Fruit fly (Drosophila melanogaster): ENCODE results near the gene CG15478.

CG15478 gene

dm6 chrX:7678824-7679223, 38.9 kb downstream of the CG15478 start (continued):
- TF ChIP-seq Ets97D (GFP tag; optimal IDR thresholded peaks at IDR 0.05) (peak; percentile 69), ssp (GFP tag; IDR thresholded peaks at IDR 0.05) (no peak), B-H2 (GFP tag; optimal IDR thresholded peaks at IDR 0.05) (peak; percentile 1), MESR4 (GFP tag; optimal IDR thresholded peaks at IDR 0.05) (no peak), sug (tag; optimal IDR thresholded peaks at IDR 0.05) (peak; percentile 13), esg (GFP tag; conservative IDR thresholded peaks at IDR 0.05) (no peak)

- TF ChIP-seq stwl (tag; optimal IDR thresholded peaks at IDR 0.05), result peak; percentile 10
- TF ChIP-seq CG18011 (GFP tag; optimal IDR thresholded peaks at IDR 0.05), result peak; percentile 20
- TF ChIP-seq gcm2 (GFP tag; optimal IDR thresholded peaks at IDR 0.05), result no peak
- peak; percentile 7 for TF ChIP-seq Kr (GFP tag; optimal IDR thresholded peaks at IDR 0.05)
- peak; percentile 55 for TF ChIP-seq CTCF (GFP tag; optimal IDR thresholded peaks at IDR 0.05)
- TF ChIP-seq nom (GFP tag; optimal IDR thresholded peaks at IDR 0.05), result peak; percentile 31
- TF ChIP-seq Ets97D (GFP tag; optimal IDR thresholded peaks at IDR 0.05), result peak; percentile 56
- no peak for TF ChIP-seq CG1647 (GFP tag; optimal IDR thresholded peaks at IDR 0.05)
These were observed 40.9 kb downstream of the CG15478 start for dm6 chrX:7676873-7677272.

dm6 chrX:7666613-7667202, 51.0 kb downstream of the CG15478 start:
- TF ChIP-seq vnd (GFP tag; IDR thresholded peaks at IDR 0.05; ENCODE audit: partially characterized antibody) (0 out of 3 replicates have a peak, but pooled peaks have one; percentile 21), CG7963 (GFP tag; IDR thresholded peaks at IDR 0.05; ENCODE audit: partially characterized antibody) (no peak), Atf-2 (GFP tag; optimal IDR thresholded peaks at IDR 0.05) (no peak), CG17361 (GFP tag; IDR thresholded peaks at IDR 0.05) (no peak), Rx (GFP tag; IDR thresholded peaks at IDR 0.05) (0 out of 2 replicates have a peak, but pooled peaks have one; percentile 31), D (optimal IDR thresholded peaks at IDR 0.05) (no peak), D (GFP tag; optimal IDR thresholded peaks at IDR 0.05) (no peak), dan (GFP tag; IDR thresholded peaks at IDR 0.05) (no peak), CrebB (tag; optimal IDR thresholded peaks at IDR 0.05) (no peak), CG15601 (tag; optimal IDR thresholded peaks at IDR 0.05) (no peak), gcm2 (GFP tag; optimal IDR thresholded peaks at IDR 0.05) (no peak), h (optimal IDR thresholded peaks at IDR 0.05) (no peak), knrl (GFP tag; IDR thresholded peaks at IDR 0.05; ENCODE audit: partially characterized antibody) (no peak), CG12942 (GFP tag; optimal IDR thresholded peaks at IDR 0.05) (no peak), PHDP (tag; optimal IDR thresholded peaks at IDR 0.05) (no peak), Atf3 (GFP tag; optimal IDR thresholded peaks at IDR 0.05) (no peak), hbn (GFP tag; IDR thresholded peaks at IDR 0.05; ENCODE audit: partially characterized antibody) (no peak), CG18764 (GFP tag; optimal IDR thresholded peaks at IDR 0.05) (no peak), HHEX (GFP tag; optimal IDR thresholded peaks at IDR 0.05) (no peak), CG10267 (tag; optimal IDR thresholded peaks at IDR 0.05) (no peak), CG13296 (GFP tag; optimal IDR thresholded peaks at IDR 0.05) (no peak), ase (GFP tag; IDR thresholded peaks at IDR 0.05) (no peak), CG9609 (GFP tag; optimal IDR thresholded peaks at IDR 0.05) (no peak), crc (GFP tag; optimal IDR thresholded peaks at IDR 0.05) (no peak), CG12659 (GFP tag; optimal IDR thresholded peaks at IDR 0.05) (no peak), CG30020 (tag; optimal IDR thresholded peaks at IDR 0.05) (no peak), aop (GFP tag; IDR thresholded peaks at IDR 0.05) (no peak), ERR (GFP tag; optimal IDR thresholded peaks at IDR 0.05) (no peak), ato (GFP tag; IDR thresholded peaks at IDR 0.05; ENCODE audit: partially characterized antibody) (no peak), CG3281 (GFP tag; optimal IDR thresholded peaks at IDR 0.05) (peak; percentile 22), CG10565 (GFP tag; optimal IDR thresholded peaks at IDR 0.05) (no peak), Dref (GFP tag; IDR thresholded peaks at IDR 0.05) (no peak), CG8924 (tag; optimal IDR thresholded peaks at IDR 0.05) (peak; percentile 3), CG33557 (GFP tag; optimal IDR thresholded peaks at IDR 0.05) (no peak), tap (tag; optimal IDR thresholded peaks at IDR 0.05) (no peak), H2.0 (GFP tag; IDR thresholded peaks at IDR 0.05) (peak; percentile 20; the same call in 1 of the 2 replicates)

Data from whole organism, embryonic.